Worm (Caenorhabditis elegans) whole organism, early embryonic: ENCODE measurements around the gene sre-18.

Source experiments
- ama-1 ChIP-seq: fragments of 150-350 bp; optimal IDR thresholded peaks from 2 replicates; lab custom pipeline; 2014
- ets-7 ChIP-seq: sonication (generic microtip); optimal IDR thresholded peaks from 2 replicates; lab custom pipeline; 2016; ENCODE audit warnings: missing genotype, missing genetic modification characterization, missing compliant biosample characterization
- scrt-1 ChIP-seq: fragments of 200-800 bp; sonication (Bioruptor generic); IDR thresholded peaks from 2 replicates; pipeline ENCODE4 v1.3.6; 2022; ENCODE audit warnings: missing genetic modification characterization, missing compliant biosample characterization

DNA sequence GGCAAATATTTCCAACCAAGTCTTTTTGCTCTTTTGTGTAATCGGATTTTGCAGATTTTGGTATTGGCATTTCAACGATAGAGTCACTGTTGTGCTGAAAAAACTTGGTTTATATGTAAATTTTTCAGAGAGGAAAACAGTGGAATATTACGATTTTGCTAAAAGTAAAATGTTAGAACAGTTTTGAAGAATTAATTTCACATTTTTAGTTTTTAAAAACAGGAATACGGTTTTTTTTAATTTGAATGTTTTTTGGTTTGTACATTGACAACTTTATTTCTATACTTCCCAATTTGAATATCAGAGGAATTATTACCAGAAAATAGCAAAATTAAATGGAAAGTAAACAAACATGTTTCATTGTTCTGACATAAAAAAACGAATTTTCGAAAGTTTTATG is 23.0 kb upstream of the sre-18 start, which contains the start of gene dnj-26:
- TF ChIP-seq ets-7 (tag; lab: Kevin White, UChicago) (no peak), scrt-1 (no peak), ama-1 (lab: Kevin White, UChicago) (no peak)
